Worm (Caenorhabditis elegans): ENCODE data around the gene F09B12.7.

DNA sequence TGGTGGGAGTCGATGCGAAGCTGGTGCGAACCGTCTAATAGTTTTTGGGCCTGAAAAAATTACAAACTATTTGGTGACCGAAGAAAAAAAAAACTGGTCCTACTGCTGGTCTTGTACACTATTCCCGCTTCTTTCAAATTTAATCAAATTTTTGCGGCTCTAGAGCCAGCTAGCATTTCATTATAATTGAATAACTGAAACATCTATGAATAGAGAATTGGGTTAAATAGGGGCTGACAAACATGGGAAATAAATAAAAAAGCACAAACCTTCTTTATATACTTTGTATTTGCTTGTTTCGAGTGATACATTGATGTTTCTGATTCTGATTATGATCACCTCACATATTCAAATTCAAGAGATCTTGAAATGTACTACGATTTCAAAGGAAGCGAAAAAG lies 30.3 kb upstream of the F09B12.7 start:
- TF ChIP-seq lin-13 (GFP tag; optimal IDR thresholded peaks at IDR 0.05) = no peak
- TF ChIP-seq skn-1 (tag; optimal IDR thresholded peaks at IDR 0.05) = no peak
- TF ChIP-seq ceh-44 (GFP tag; IDR thresholded peaks at IDR 0.05) = no peak
- no peak for TF ChIP-seq nhr-77 (tag; optimal IDR thresholded peaks at IDR 0.05)
